Fruit fly (Drosophila melanogaster): ENCODE results near the gene Ddc.

Ddc gene

DNA sequence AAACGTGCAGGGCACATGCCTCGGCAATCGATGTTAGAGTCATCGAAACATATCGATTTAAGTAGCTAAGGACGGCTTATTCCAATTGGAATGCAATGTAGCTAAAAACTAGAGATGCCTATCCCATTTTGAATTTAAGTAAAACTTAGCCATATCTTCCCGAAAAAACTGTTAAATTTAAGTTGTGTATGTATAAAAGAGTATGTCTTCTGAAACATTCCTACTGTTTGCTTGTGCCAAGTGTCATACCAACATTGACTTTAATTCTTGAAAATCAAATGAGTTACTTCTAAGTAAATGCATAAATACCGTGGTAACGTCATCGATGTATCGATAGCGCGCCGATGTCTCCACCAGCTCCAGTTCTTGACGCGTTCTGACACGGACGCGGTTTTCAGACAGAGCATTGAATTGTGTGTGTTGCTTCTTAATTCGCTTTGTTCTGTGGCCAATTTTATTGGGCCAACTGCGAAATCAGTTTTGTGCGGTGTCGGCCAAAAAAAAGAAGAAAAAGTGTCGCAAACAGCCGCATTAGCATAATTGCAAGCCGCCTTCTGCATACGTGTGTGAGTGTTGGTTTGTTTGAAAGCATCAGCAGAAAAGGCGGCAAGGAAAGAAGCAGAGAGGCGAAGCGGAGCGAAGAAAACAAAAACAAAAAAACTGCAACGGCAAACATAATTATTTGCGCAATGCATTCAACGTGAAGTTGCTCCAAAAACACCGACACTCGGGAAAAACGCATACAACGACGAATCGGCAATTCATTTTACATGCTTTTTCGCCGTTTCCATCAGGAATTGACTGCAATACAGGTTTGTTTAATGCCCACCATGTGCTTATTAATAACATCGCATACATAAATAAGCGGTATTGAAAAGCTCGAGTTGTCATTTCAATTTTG, 13.6 kb upstream of the Ddc start, which contains the start of gene brat:
Gene brat (plus strand): TSS at position 352 of the 901 bp plus-strand sequence.
- no peak for TF ChIP-seq pan (optimal IDR thresholded peaks at IDR 0.05)
- TF ChIP-seq usp (GFP tag; optimal IDR thresholded peaks at IDR 0.05): no peak
- TF ChIP-seq psq (optimal IDR thresholded peaks at IDR 0.05): no peak
- no peak for TF ChIP-seq EcR (GFP tag; optimal IDR thresholded peaks at IDR 0.05)
- no peak for TF ChIP-seq CG8478 (optimal IDR thresholded peaks at IDR 0.05)
- TF ChIP-seq Dll (optimal IDR thresholded peaks at IDR 0.05): no peak

DNA sequence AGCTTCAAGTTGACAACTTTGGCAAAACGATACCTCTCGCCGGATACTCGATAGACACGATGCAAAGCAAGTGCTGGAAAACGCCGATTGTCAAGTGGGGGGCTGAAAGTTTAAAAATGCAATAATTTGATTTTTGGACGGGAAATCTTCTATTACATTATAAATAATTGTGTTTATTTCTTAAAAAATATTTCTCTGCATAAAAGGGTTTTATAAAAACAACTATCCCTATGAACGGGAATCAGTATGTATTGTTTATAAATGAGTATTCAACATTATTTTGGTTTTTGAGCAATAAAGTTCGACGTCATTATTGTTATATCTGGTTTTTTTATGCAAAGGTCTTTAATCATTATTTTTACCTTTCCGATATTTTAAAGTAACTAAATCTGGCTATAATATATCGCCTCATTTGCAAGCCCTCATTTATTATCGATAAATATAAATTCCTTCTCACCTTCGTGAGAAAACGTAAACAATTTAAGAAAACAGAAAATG, 11.8 kb upstream of the Ddc start, which contains the start of the genes AsnRS and DCTN6-p27:
Gene AsnRS (minus strand): TSS at position 50 of the 498 bp plus-strand sequence.
Gene DCTN6-p27 (plus strand): TSS at position 419 of the 498 bp plus-strand sequence.
- TF ChIP-seq pan (optimal IDR thresholded peaks at IDR 0.05): no peak

DNA sequence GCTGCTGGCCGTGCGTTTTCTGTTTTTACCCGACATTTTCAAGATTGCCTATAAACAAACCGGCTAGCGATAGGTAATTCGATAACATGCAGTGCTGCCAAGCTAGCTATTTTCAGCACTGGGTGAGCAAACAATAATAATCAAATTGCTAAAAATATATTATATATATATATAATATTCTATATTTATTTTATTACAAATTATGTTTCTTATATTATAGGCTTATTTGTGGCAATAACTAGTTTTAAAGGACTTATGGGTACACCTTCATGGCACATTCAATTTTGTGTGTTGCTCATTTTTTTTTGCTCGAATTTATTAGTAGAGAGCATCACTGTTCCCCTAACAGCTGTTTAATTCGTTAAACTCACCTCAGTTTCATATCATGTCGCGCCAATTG, 6.8 kb upstream of the Ddc start:
- no peak for TF ChIP-seq Dll (optimal IDR thresholded peaks at IDR 0.05)
- TF ChIP-seq usp (GFP tag; optimal IDR thresholded peaks at IDR 0.05): no peak
- TF ChIP-seq psq (optimal IDR thresholded peaks at IDR 0.05): no peak

DNA sequence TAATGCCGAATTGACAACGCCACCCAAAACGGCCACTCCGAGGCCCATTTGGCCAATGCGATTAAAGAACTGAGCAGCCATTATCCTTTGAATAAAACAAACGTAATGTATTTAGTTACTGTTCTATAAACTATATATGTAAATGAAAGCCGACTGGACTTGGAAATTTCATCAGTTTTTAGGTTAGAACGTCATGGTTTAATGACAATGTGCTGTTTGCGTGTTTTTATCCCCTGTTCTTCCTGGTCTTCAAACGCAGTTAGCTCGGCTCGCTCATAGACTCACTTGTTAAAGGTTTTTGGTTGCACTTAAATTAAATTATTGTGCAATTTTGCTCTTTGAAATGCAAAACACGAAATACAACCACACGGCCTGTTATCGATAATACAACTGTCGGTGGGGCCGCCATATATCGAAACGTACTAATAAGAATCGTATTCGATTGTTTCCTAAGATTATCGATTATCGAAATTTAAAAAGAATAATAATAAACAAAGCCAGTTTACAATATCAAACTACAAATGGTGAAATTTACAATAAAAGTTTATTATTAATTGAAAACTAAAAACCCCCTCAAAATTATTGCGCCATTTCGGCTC, 3.5 kb upstream of the Ddc start, which contains the start of gene Phb1:
Gene Phb1 (minus strand): TSS at position 398 of the 599 bp plus-strand sequence.
- no peak for TF ChIP-seq Dll (optimal IDR thresholded peaks at IDR 0.05)
- TF ChIP-seq pan (optimal IDR thresholded peaks at IDR 0.05): no peak
- TF ChIP-seq psq (optimal IDR thresholded peaks at IDR 0.05): no peak
- no peak for TF ChIP-seq CG8478 (optimal IDR thresholded peaks at IDR 0.05)

DNA sequence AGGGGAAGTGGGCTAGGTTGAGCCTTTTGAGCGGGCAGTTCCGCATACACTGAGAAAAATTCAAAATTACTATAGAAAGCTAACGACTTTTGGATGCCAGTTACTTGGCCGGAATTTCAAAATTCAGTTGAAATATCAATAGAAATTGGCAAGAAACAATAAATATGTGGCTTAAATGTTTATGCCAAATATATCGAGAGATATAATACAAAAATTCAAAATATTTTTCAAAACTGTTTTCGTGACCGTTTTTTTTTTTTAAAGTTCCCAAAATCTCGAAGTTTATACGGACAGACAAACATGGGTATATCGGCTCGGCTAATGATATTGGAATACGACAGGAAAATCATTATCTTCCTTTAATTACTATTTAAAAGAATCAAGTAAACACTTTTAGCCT, 878 bp upstream of the Ddc start:
- TF ChIP-seq usp (GFP tag; optimal IDR thresholded peaks at IDR 0.05) (no peak), EcR (GFP tag; optimal IDR thresholded peaks at IDR 0.05) (no peak), CG8478 (optimal IDR thresholded peaks at IDR 0.05) (no peak), Dll (optimal IDR thresholded peaks at IDR 0.05) (no peak), psq (optimal IDR thresholded peaks at IDR 0.05) (no peak), pan (optimal IDR thresholded peaks at IDR 0.05) (no peak)

DNA sequence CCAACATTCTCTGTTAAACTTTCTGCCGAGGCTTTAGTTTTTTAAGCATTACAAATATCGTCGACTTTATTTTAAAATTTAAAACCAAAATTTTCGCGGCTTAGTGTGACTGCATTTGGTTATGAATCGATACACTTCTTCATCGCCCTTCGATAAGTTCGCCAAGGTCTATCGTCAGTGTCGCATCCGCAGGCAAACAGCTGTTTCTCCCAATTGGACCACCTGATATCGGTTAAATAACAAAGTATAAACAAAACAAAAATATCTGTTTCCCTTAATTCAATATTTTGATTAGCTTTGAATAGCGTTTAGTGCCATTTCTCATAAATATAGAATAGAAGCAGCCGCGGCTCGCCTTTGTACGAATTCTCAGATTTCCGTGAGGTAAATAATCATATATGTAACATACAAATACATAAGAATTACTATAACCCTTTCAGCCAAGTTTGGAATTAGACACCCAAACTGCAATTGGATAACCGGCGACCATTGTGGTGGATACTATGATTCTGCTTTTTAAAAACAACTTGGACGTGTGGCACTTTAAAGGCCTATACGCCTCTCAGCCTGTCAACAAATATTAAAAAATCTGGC, 5.8 kb downstream of the Ddc start, which contains the start of gene CG10561:
Gene CG10561 (plus strand): TSS at position 219 of the 594 bp plus-strand sequence.
- TF ChIP-seq CG8478 (optimal IDR thresholded peaks at IDR 0.05): no peak
- no peak for TF ChIP-seq pan (optimal IDR thresholded peaks at IDR 0.05)
- TF ChIP-seq EcR (GFP tag; optimal IDR thresholded peaks at IDR 0.05): no peak
- no peak for TF ChIP-seq Dll (optimal IDR thresholded peaks at IDR 0.05)
- TF ChIP-seq usp (GFP tag; optimal IDR thresholded peaks at IDR 0.05): no peak
- no peak for TF ChIP-seq psq (optimal IDR thresholded peaks at IDR 0.05)

DNA sequence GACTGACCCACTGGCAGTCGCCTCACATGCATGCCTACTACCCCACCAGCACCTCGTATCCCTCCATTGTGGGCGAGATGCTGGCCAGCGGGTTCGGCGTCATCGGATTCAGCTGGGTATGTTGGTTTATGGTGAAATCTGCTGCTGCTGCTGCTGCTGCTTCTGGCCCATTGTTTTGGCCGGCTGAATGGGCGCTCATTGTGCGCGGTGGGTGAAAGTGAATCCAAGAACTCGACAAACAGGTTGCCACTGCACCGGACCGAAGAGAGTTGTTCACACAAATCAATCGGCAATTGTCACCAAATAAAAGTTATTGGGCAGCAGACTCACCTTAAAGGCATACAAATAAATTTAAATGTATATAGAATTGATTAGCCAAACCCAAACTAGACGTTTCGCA, 7.9 kb downstream of the Ddc start:
- TF ChIP-seq CG8478 (optimal IDR thresholded peaks at IDR 0.05): no peak
- TF ChIP-seq Dll (optimal IDR thresholded peaks at IDR 0.05): no peak
- TF ChIP-seq usp (GFP tag; optimal IDR thresholded peaks at IDR 0.05): no peak
- no peak for TF ChIP-seq psq (optimal IDR thresholded peaks at IDR 0.05)
- TF ChIP-seq pan (optimal IDR thresholded peaks at IDR 0.05): no peak
- no peak for TF ChIP-seq EcR (GFP tag; optimal IDR thresholded peaks at IDR 0.05)

DNA sequence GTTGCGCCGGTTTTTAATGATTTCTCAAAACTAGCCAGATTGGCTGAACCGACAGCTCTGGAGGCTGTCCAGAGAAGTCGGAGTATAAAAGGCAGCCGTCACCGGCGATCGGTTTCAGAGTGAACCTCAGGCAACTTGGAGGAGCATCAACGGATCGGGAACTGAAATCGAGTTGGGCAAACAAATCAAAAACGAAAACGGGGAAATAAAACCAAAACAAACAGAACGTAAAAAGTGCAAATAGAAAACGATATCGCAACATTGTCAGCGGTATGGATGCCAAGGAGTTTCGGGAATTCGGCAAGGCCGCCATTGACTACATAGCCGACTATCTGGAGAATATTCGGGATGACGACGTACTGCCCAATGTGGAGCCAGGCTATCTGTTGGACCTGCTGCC, 8.4 kb downstream of the Ddc start:
- TF ChIP-seq psq (optimal IDR thresholded peaks at IDR 0.05) (no peak), EcR (GFP tag; optimal IDR thresholded peaks at IDR 0.05) (no peak), CG8478 (optimal IDR thresholded peaks at IDR 0.05) (no peak), pan (optimal IDR thresholded peaks at IDR 0.05) (no peak), Dll (optimal IDR thresholded peaks at IDR 0.05) (no peak), usp (GFP tag; optimal IDR thresholded peaks at IDR 0.05) (no peak)

DNA sequence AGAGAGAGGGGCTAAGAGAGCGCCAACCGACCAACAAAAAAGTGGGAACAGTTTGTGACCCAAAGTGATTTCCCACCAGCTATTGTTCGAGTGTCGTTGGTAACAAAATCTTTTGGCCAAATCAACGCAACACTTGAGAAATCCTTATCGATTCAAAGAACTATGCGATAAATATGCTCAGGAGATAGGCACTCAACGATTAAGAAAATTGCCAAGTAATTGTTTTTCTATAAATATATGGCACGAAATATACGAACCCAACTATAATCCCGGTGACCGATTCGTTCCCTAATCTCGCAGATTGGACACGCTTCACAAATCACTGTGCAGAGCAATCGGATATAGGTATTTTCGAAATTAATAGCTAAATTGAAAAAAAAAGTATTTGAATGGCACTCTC, 9.0 kb downstream of the Ddc start:
- TF ChIP-seq usp (GFP tag; optimal IDR thresholded peaks at IDR 0.05) (no peak), Dll (optimal IDR thresholded peaks at IDR 0.05) (no peak), psq (optimal IDR thresholded peaks at IDR 0.05) (no peak)

DNA sequence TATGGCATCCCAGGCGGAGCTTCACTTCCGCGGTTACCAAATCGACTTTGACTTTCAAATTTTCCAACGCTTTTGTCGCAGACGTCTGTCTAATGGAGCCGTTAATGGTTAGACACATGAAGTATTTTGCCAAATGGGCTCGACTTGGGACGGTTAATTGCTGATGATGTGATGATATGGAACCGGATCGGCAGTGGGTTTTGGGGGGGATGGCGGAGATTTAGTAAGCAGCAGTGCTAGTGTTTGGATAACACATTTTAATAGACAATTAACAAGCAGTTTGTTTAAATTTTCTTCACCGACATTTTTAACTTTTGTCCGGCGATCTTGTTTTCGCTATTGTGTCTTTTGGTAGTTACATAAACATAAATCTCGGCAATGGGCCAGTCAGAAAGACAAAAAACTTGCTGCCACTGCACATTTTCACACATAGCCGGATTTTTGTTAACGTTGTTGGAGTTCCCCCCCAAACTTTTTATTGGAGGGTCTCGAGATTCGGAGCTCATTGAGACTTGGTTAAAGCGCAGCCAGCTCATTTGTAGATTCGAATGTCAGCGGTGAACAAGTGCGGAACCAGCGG, 10.4 kb downstream of the Ddc start, which contains the start of gene amd:
Gene amd (plus strand): TSS at position 530 of the 580 bp plus-strand sequence.
- no peak for TF ChIP-seq psq (optimal IDR thresholded peaks at IDR 0.05)
- TF ChIP-seq usp (GFP tag; optimal IDR thresholded peaks at IDR 0.05): no peak
- no peak for TF ChIP-seq pan (optimal IDR thresholded peaks at IDR 0.05)
- no peak for TF ChIP-seq EcR (GFP tag; optimal IDR thresholded peaks at IDR 0.05)
- TF ChIP-seq CG8478 (optimal IDR thresholded peaks at IDR 0.05): no peak
- TF ChIP-seq Dll (optimal IDR thresholded peaks at IDR 0.05): no peak

DNA sequence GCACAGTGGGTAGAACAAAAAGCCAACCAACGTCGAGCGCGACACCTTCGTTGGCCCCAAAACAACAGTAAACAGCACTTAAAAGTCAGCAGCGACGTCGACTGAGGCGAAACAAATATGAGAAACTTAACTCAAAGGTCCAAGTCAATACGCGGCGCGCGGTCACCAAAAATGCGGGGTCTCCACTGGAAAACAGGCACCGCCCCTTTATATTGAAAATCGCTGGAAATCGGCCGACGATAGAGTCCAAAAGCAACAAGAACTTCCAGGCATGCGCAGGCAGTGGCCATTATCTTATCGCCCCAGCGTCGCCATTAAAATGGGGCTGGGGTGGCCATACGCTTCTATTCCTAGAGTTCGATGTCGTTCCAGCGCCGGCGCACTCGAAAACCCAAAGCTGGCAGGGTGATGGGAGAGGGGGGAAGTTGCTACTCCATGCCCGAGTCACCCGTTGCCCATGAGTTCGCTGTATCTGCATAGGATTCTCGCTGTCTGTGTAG, 11.7 kb downstream of the Ddc start, which contains the start of gene Lim3:
Gene Lim3 (minus strand): TSS at position 51 of the 500 bp plus-strand sequence.
- no peak for TF ChIP-seq CG8478 (optimal IDR thresholded peaks at IDR 0.05)
- TF ChIP-seq pan (optimal IDR thresholded peaks at IDR 0.05): no peak
- no peak for TF ChIP-seq EcR (GFP tag; optimal IDR thresholded peaks at IDR 0.05)
- TF ChIP-seq Dll (optimal IDR thresholded peaks at IDR 0.05): no peak
- no peak for TF ChIP-seq usp (GFP tag; optimal IDR thresholded peaks at IDR 0.05)
- TF ChIP-seq psq (optimal IDR thresholded peaks at IDR 0.05): no peak

Measured in whole organism.